Worm (Caenorhabditis elegans): ENCODE data around the gene Y53F4B.51.

DNA sequence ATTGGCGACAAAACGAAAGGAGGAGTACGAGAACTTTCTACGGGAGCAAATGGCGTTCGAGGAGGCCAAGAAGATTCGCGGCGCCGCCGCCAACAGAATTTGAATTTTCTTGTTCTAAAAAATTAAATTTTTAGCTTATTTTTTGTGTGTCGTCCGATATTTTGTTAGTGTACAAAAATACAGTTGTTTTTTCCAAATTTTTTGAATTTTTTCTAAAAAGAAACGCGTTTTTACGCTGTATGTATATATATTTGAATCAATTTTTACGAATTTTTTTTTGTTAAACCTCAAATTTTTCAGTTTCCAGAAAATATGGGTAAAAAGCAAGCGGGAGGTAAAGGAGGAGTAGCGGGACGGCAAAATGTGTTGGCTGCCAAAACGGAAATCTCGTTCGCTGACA, 24.9 kb upstream of the Y53F4B.51 start, which contains the start of gene trip-4:
- TF ChIP-seq lin-13 (GFP tag; optimal IDR thresholded peaks at IDR 0.05) (no peak), elt-3 (tag; optimal IDR thresholded peaks at IDR 0.05) (no peak), nhr-21 (tag; optimal IDR thresholded peaks at IDR 0.05) (no peak), nhr-237 (tag; optimal IDR thresholded peaks at IDR 0.05) (no peak), nhr-77 (tag; optimal IDR thresholded peaks at IDR 0.05) (no peak), nhr-10 (tag; optimal IDR thresholded peaks at IDR 0.05) (no peak), egl-27 (tag; optimal IDR thresholded peaks at IDR 0.05) (no peak)
